Fruit fly (Drosophila melanogaster): ENCODE data around the gene Gp93.

The Gp93 gene

DNA sequence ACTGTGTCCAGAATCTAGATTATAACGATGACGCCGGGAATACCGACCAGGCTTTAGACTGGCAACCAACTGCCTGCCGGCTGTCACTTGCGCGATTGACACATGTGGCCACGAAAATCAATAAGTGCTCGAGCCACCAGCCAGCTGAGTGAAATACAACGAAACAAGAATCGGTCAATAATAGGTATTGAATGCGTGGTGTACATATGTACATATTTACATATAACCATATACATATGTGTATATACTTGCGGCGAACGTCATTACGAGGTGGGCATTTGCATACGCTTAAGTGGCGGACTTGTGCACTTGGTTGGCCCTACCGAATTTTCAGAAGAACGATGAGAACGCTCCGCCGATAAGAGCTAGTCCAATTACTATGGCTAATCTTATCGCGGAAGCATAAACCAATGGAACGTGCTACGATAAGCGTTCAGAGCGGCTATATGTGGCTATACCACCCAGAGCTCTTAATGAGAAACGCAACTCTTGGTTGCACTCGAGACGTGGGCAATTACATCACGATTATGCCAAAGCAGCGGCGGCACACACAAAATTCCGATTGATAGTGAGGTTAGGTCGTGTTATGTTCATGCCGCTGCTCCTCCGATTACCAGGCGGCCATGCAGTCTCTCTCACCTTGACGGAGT, 1.8 kb upstream of the Gp93 start (continued):
- peak; percentile 88 for TF ChIP-seq exex (tag; optimal IDR thresholded peaks at IDR 0.05)
- TF ChIP-seq CG11398 (GFP tag; optimal IDR thresholded peaks at IDR 0.05): no peak
- no peak for TF ChIP-seq Opbp (GFP tag; IDR thresholded peaks at IDR 0.05; ENCODE audit: partially characterized antibody)
- TF ChIP-seq CG8359 (GFP tag; optimal IDR thresholded peaks at IDR 0.05; ENCODE audit: borderline replicate concordance): no peak
- no peak for TF ChIP-seq CG17612 (GFP tag; IDR thresholded peaks at IDR 0.05)
- no peak for TF ChIP-seq Stat92E (GFP tag; optimal IDR thresholded peaks at IDR 0.05)
- no peak for TF ChIP-seq emc (GFP tag; optimal IDR thresholded peaks at IDR 0.05)
- no peak for TF ChIP-seq bab2 (GFP tag; optimal IDR thresholded peaks at IDR 0.05)
- TF ChIP-seq CG10654 (GFP tag; optimal IDR thresholded peaks at IDR 0.05): no peak
- no peak for TF ChIP-seq Spps (tag; optimal IDR thresholded peaks at IDR 0.05)
- no peak for TF ChIP-seq Bteb2 (GFP tag; optimal IDR thresholded peaks at IDR 0.05)

DNA sequence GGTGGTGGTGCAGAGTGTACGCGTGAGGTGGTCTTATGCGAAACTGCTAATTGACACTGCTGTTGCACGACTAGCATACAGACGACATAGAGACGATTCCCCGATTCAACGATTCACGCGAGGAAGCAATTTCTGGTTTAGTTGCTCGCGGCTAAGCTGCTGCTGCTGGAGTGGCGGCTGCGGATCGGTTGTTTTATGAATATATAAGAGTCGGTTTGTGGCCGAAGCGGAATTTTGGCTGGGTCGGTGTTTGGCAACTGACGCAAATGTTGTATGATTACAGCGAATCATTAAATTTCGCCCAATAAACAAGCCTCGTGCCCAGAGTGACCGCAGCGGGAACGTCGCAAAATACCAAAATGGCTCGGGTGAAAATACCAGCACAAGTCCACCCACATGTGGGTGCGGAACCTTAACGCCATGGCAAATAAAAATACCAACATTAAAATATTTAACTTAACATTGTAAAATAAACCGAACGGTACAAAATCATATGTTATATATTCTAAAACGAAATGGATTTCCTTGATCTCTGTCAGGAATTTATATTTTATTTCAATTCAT, 747 bp upstream of the Gp93 start, which contains the start of gene mfrn:
mfrn (minus strand) TSS at position 340 of the 564 bp plus-strand sequence.
- TF ChIP-seq hbn (GFP tag; IDR thresholded peaks at IDR 0.05; ENCODE audit: partially characterized antibody): no peak
- TF ChIP-seq exex (tag; optimal IDR thresholded peaks at IDR 0.05): no peak
- TF ChIP-seq CG17568 (GFP tag; optimal IDR thresholded peaks at IDR 0.05): no peak
- TF ChIP-seq bbx (GFP tag; IDR thresholded peaks at IDR 0.05; ENCODE audit: partially characterized antibody): no peak
- TF ChIP-seq CG31365 (tag; optimal IDR thresholded peaks at IDR 0.05): no peak
- no peak for TF ChIP-seq Ssrp (tag; optimal IDR thresholded peaks at IDR 0.05)
- TF ChIP-seq peb (GFP tag; IDR thresholded peaks at IDR 0.05): no peak
- TF ChIP-seq BEAF-32 (GFP tag; optimal IDR thresholded peaks at IDR 0.05): peak; percentile 30
- TF ChIP-seq lilli (GFP tag; optimal IDR thresholded peaks at IDR 0.05): no peak
- TF ChIP-seq ERR (GFP tag; optimal IDR thresholded peaks at IDR 0.05): no peak
- no peak for TF ChIP-seq unc-4 (GFP tag; IDR thresholded peaks at IDR 0.05; ENCODE audit: partially characterized antibody)
- no peak for TF ChIP-seq CG8290 (GFP tag; optimal IDR thresholded peaks at IDR 0.05)
- peak in 1 of 2 experiments; percentile 35 for TF ChIP-seq CG8290 (tag; optimal IDR thresholded peaks at IDR 0.05)
- no peak for TF ChIP-seq CG10267 (tag; optimal IDR thresholded peaks at IDR 0.05)
- peak; percentile 29; the same call in 1 of the 3 replicates for TF ChIP-seq CG34224 (GFP tag; IDR thresholded peaks at IDR 0.05; ENCODE audit: partially characterized antibody)
- TF ChIP-seq HmgZ (tag; optimal IDR thresholded peaks at IDR 0.05): peak; percentile 30
- no peak for TF ChIP-seq CG18262 (tag; optimal IDR thresholded peaks at IDR 0.05)
- TF ChIP-seq NfI (GFP tag; optimal IDR thresholded peaks at IDR 0.05): no peak
- TF ChIP-seq CG15479 (GFP tag; optimal IDR thresholded peaks at IDR 0.05): peak; percentile 36
- no peak for TF ChIP-seq ab (GFP tag; optimal IDR thresholded peaks at IDR 0.05)
- TF ChIP-seq CG13287 (GFP tag; IDR thresholded peaks at IDR 0.05; ENCODE audit: partially characterized antibody): peak; percentile 26; the same call in 1 of the 2 replicates
- no peak for TF ChIP-seq CG4854 (GFP tag; optimal IDR thresholded peaks at IDR 0.05)
- no peak for TF ChIP-seq CG18011 (GFP tag; optimal IDR thresholded peaks at IDR 0.05)
- no peak for TF ChIP-seq danr (GFP tag; IDR thresholded peaks at IDR 0.05)
- no peak for TF ChIP-seq CG13296 (GFP tag; optimal IDR thresholded peaks at IDR 0.05)
- no peak for TF ChIP-seq sqz (GFP tag; optimal IDR thresholded peaks at IDR 0.05)
- TF ChIP-seq CG9797 (GFP tag; optimal IDR thresholded peaks at IDR 0.05): peak; percentile 66
- TF ChIP-seq Xrp1 (GFP tag; IDR thresholded peaks at IDR 0.05): no peak
- no peak for TF ChIP-seq ap (GFP tag; IDR thresholded peaks at IDR 0.05)
- TF ChIP-seq zen (tag; optimal IDR thresholded peaks at IDR 0.05): no peak
- TF ChIP-seq MTF-1 (GFP tag; optimal IDR thresholded peaks at IDR 0.05; ENCODE audit: borderline replicate concordance): no peak
- 0 out of 2 replicates have a peak, but pooled peaks have one; percentile 20 for TF ChIP-seq sna (GFP tag; IDR thresholded peaks at IDR 0.05; ENCODE audit: partially characterized antibody)
- no peak for TF ChIP-seq CG17912 (GFP tag; optimal IDR thresholded peaks at IDR 0.05)
- TF ChIP-seq CG16815 (GFP tag; optimal IDR thresholded peaks at IDR 0.05): no peak
- TF ChIP-seq pzg (GFP tag; optimal IDR thresholded peaks at IDR 0.05): peak; percentile 68
- TF ChIP-seq Hr51 (GFP tag; optimal IDR thresholded peaks at IDR 0.05): no peak
- TF ChIP-seq row (GFP tag; IDR thresholded peaks at IDR 0.05): peak; percentile 5; the same call in 1 of the 3 replicates

Data from whole organism, embryonic.